Worm (Caenorhabditis elegans) whole organism, L4/young adult: Measurements from ENCODE around the gene B0554.1.

Source experiments
- W03F9.2 ChIP-seq: fragments of 150-350 bp; optimal IDR thresholded peaks from 2 replicates; lab custom pipeline; 2014; ENCODE audit warnings: missing biosample characterization, missing genetic modification characterization
- him-1 ChIP-seq: sonication (generic microtip); optimal IDR thresholded peaks from 2 replicates; lab custom pipeline; 2016; ENCODE audit warnings: missing genotype, missing genetic modification reagents, missing genetic modification characterization, missing compliant biosample characterization

DNA sequence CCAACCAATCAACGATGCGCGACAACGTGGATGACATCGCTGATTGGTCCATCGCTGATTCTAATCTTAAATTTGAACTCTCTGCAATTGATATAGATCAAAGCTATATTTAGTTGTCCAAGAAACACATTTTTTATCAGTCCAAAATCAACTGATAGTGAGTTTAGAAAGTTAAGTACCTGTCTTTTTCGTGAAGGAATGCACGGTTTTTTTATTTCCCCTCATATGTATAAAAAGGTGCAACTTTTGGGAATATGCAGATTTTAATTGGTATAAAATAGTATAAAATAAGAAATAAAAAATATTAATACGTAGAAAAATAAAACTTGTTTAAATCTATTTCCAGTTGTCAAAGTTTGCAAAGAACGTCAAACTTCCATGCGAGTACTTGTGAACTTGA, 19.8 kb upstream of the B0554.1 start, which contains the start of gene Y39D8A.1:
- TF ChIP-seq W03F9.2 (tag; lab: Kevin White, UChicago) = no peak
- TF ChIP-seq him-1 (tag; lab: Kevin White, UChicago) = no peak
